Worm (Caenorhabditis elegans): ENCODE measurements around the gene mrp-3.

The mrp-3 gene

ce11 chrX:15943709-15944108 lies 4.6 kb upstream of the mrp-3 start, which contains the start of gene mec-5:
Gene mec-5, plus strand, starts transcription at chrX:15944009.
- TF ChIP-seq nhr-11 (tag; optimal IDR thresholded peaks at IDR 0.05) (no peak), sma-3 (GFP tag; optimal IDR thresholded peaks at IDR 0.05) (no peak), nhr-12 (tag; optimal IDR thresholded peaks at IDR 0.05) (no peak), aly-2 (tag; optimal IDR thresholded peaks at IDR 0.05) (no peak), ceh-16 (tag; optimal IDR thresholded peaks at IDR 0.05) (no peak), C34F6.9 (tag; optimal IDR thresholded peaks at IDR 0.05) (no peak), egl-27 (tag; optimal IDR thresholded peaks at IDR 0.05) (no peak), fos-1 (tag; optimal IDR thresholded peaks at IDR 0.05) (no peak), mbf-1 (tag; optimal IDR thresholded peaks at IDR 0.05) (no peak), nhr-237 (tag; optimal IDR thresholded peaks at IDR 0.05) (no peak), nhr-77 (tag; optimal IDR thresholded peaks at IDR 0.05) (no peak), nhr-10 (tag; optimal IDR thresholded peaks at IDR 0.05) (no peak), sem-4 (tag; optimal IDR thresholded peaks at IDR 0.05) (no peak), mab-5 (tag; optimal IDR thresholded peaks at IDR 0.05) (no peak), peb-1 (tag; optimal IDR thresholded peaks at IDR 0.05) (no peak), dmd-4 (tag; optimal IDR thresholded peaks at IDR 0.05) (no peak), zag-1 (tag; optimal IDR thresholded peaks at IDR 0.05) (no peak), ceh-82 (tag; optimal IDR thresholded peaks at IDR 0.05) (no peak), lin-11 (tag; optimal IDR thresholded peaks at IDR 0.05) (no peak), nhr-21 (tag; optimal IDR thresholded peaks at IDR 0.05) (no peak)

- TF ChIP-seq ztf-11 (tag; optimal IDR thresholded peaks at IDR 0.05) (no peak), F13H6.1 (tag; optimal IDR thresholded peaks at IDR 0.05) (peak; percentile 25), unc-39 (tag; optimal IDR thresholded peaks at IDR 0.05) (no peak), crh-2 (tag; optimal IDR thresholded peaks at IDR 0.05) (peak; percentile 13), mbf-1 (tag; optimal IDR thresholded peaks at IDR 0.05) (no peak), elt-3 (tag; optimal IDR thresholded peaks at IDR 0.05) (no peak), sma-3 (GFP tag; optimal IDR thresholded peaks at IDR 0.05) (peak; percentile 11), sma-9 (GFP tag; optimal IDR thresholded peaks at IDR 0.05) (peak; percentile 58), sma-9 (tag; optimal IDR thresholded peaks at IDR 0.05) (no peak)
These were observed 723 bp upstream of the mrp-3 start for ce11 chrX:15939759-15940334.

ce11 chrX:15937854-15938253 lies 1.3 kb downstream of the mrp-3 start:
- TF ChIP-seq egl-27 (tag; optimal IDR thresholded peaks at IDR 0.05) (no peak), lin-13 (GFP tag; optimal IDR thresholded peaks at IDR 0.05) (no peak), crh-2 (tag; optimal IDR thresholded peaks at IDR 0.05) (no peak), elt-3 (tag; optimal IDR thresholded peaks at IDR 0.05) (no peak), ceh-16 (tag; optimal IDR thresholded peaks at IDR 0.05) (no peak), lin-39 (tag; optimal IDR thresholded peaks at IDR 0.05) (no peak), R02D3.7 (tag; optimal IDR thresholded peaks at IDR 0.05) (no peak), mab-5 (tag; optimal IDR thresholded peaks at IDR 0.05) (no peak), unc-39 (tag; optimal IDR thresholded peaks at IDR 0.05) (no peak), nhr-23 (tag; optimal IDR thresholded peaks at IDR 0.05) (no peak), nhr-25 (tag; optimal IDR thresholded peaks at IDR 0.05) (no peak), sma-9 (GFP tag; optimal IDR thresholded peaks at IDR 0.05) (no peak), sma-9 (tag; optimal IDR thresholded peaks at IDR 0.05) (no peak), nhr-12 (tag; optimal IDR thresholded peaks at IDR 0.05) (no peak), nhr-11 (tag; optimal IDR thresholded peaks at IDR 0.05) (no peak), ZK546.5 (tag; optimal IDR thresholded peaks at IDR 0.05) (no peak)

ce11 chrX:15932859-15933258 lies 6.3 kb downstream of the mrp-3 start:
- TF ChIP-seq alr-1 (tag; optimal IDR thresholded peaks at IDR 0.05), result no peak

ce11 chrX:15923440-15923839 lies 15.7 kb downstream of the mrp-3 start, which contains the start of gene F31B9.3:
Gene F31B9.3, plus strand, starts transcription at chrX:15923740.
- TF ChIP-seq ztf-4 (tag; optimal IDR thresholded peaks at IDR 0.05), result no peak
- no peak for TF ChIP-seq elt-1 (tag; optimal IDR thresholded peaks at IDR 0.05)
- TF ChIP-seq sma-9 (GFP tag; optimal IDR thresholded peaks at IDR 0.05), result no peak
- TF ChIP-seq sma-9 (tag; optimal IDR thresholded peaks at IDR 0.05), result no peak
- no peak for TF ChIP-seq ceh-16 (tag; optimal IDR thresholded peaks at IDR 0.05)
- no peak for TF ChIP-seq unc-62 (GFP tag; optimal IDR thresholded peaks at IDR 0.05)
- TF ChIP-seq crh-2 (tag; optimal IDR thresholded peaks at IDR 0.05), result no peak
- no peak for TF ChIP-seq nhr-77 (tag; optimal IDR thresholded peaks at IDR 0.05)
- TF ChIP-seq R02D3.7 (tag; optimal IDR thresholded peaks at IDR 0.05), result no peak
- TF ChIP-seq unc-55 (GFP tag; optimal IDR thresholded peaks at IDR 0.05), result no peak
- TF ChIP-seq C34F6.9 (tag; optimal IDR thresholded peaks at IDR 0.05), result no peak
